Worm (Caenorhabditis elegans) whole organism, L1 larva: ENCODE data around the gene Y38A10A.7.

Source experiments
- C34B4.2 ChIP-seq: sonication (generic microtip); optimal IDR thresholded peaks from 2 replicates; lab custom pipeline; 2017; ENCODE audit warnings: mild to moderate bottlenecking, missing genetic modification characterization, missing compliant biosample characterization
- ama-1 ChIP-seq: fragments of 150-350 bp; optimal IDR thresholded peaks from 2 replicates; lab custom pipeline; 2014
- blmp-1 ChIP-seq: fragments of 150-350 bp; optimal IDR thresholded peaks from 2 replicates; lab custom pipeline; 2014; ENCODE audit warnings: missing biosample characterization, missing genetic modification characterization
- ceh-63 ChIP-seq: fragments of 200-800 bp; sonication (Bioruptor generic); optimal IDR thresholded peaks from 2 replicates; lab custom pipeline; 2018; ENCODE audit warnings: mild to moderate bottlenecking, missing genetic modification characterization, missing compliant biosample characterization
- ceh-82 ChIP-seq, 3 experiments: fragments of 150-350 bp in 1 of 3; sonication (generic microtip) in 2 of 3; optimal IDR thresholded peaks; 2 replicates each; lab custom pipeline; 2014 to 2017; ENCODE audit warnings: missing biosample characterization in 3 of 3, missing genetic modification characterization in 3 of 3
- ceh-88 ChIP-seq: fragments of 200-800 bp; sonication (Bioruptor generic); IDR thresholded peaks from 2 replicates; pipeline ENCODE4 v1.3.6; 2022; ENCODE audit warnings: missing genetic modification characterization, missing compliant biosample characterization
- ceh-90 ChIP-seq: sonication (generic microtip); optimal IDR thresholded peaks from 2 replicates; lab custom pipeline; 2016; ENCODE audit warnings: missing genetic modification characterization, missing compliant biosample characterization
- ces-1 ChIP-seq: fragments of 150-350 bp; optimal IDR thresholded peaks from 2 replicates; lab custom pipeline; 2014; ENCODE audit warnings: missing biosample characterization, missing genetic modification reagents, missing genetic modification characterization
- dpl-1 ChIP-seq, 3 experiments: fragments of 150-350 bp in 2 of 3; sonication (generic microtip) in 1 of 3; optimal IDR thresholded peaks; 2 replicates each; lab custom pipeline; 2014 to 2017; ENCODE audit warnings: missing biosample characterization in 3 of 3, missing genetic modification characterization in 3 of 3, missing genetic modification reagents in 3 of 3
- efl-1 ChIP-seq, 4 experiments: fragments of 150-350 bp; optimal IDR thresholded peaks in 3 of 4; peaks in 1 of 4; 1 replicate in 1 of 4; 2 replicates in 3 of 4; lab custom pipeline; 2014; ENCODE audit warnings: missing biosample characterization in 2 of 4, missing genetic modification characterization in 2 of 4, missing genetic modification reagents in 2 of 4
- ets-5 ChIP-seq: fragments of 200-800 bp; sonication (Bioruptor generic); IDR thresholded peaks from 2 replicates; pipeline ENCODE4 v1.3.6; 2022; ENCODE audit warnings: missing genetic modification characterization, missing compliant biosample characterization
- fkh-8 ChIP-seq: sonication (generic microtip); optimal IDR thresholded peaks from 2 replicates; lab custom pipeline; 2016; ENCODE audit warnings: mild to moderate bottlenecking, missing genetic modification characterization, missing compliant biosample characterization
- grh-1 ChIP-seq: fragments of 200-800 bp; sonication (Bioruptor generic); IDR thresholded peaks from 2 replicates; pipeline ENCODE4 v1.3.6; 2022; ENCODE audit warnings: missing genetic modification reagents, missing genetic modification characterization, missing compliant biosample characterization
- hlh-17 ChIP-seq: fragments of 200-800 bp; sonication (Bioruptor generic); optimal IDR thresholded peaks from 2 replicates; lab custom pipeline; 2018; ENCODE audit warnings: missing genetic modification characterization, mild to moderate bottlenecking, missing compliant biosample characterization, moderate library complexity, borderline replicate concordance
- hlh-4 ChIP-seq: sonication (generic microtip); optimal IDR thresholded peaks from 2 replicates; lab custom pipeline; 2016; ENCODE audit warnings: mild to moderate bottlenecking, missing genetic modification characterization, missing compliant biosample characterization
- isw-1 ChIP-seq: fragments of 200-800 bp; sonication (Bioruptor generic); IDR thresholded peaks from 2 replicates; pipeline ENCODE4 v1.3.6; 2022; ENCODE audit warnings: missing genetic modification characterization, missing compliant biosample characterization
- jun-1 ChIP-seq: fragments of 150-350 bp; optimal IDR thresholded peaks from 2 replicates; lab custom pipeline; 2014; ENCODE audit warnings: missing biosample characterization, missing genetic modification reagents, missing genetic modification characterization
- lin-13 ChIP-seq: fragments of 150-350 bp; optimal IDR thresholded peaks from 2 replicates; lab custom pipeline; 2014; ENCODE audit warnings: missing biosample characterization, missing genetic modification reagents, missing genetic modification characterization
- lin-14 ChIP-seq: fragments of 200-800 bp; sonication (Bioruptor generic); optimal IDR thresholded peaks from 2 replicates; lab custom pipeline; 2018; ENCODE audit warnings: mild to moderate bottlenecking, missing genetic modification characterization, moderate library complexity, missing compliant biosample characterization
- mdl-1 ChIP-seq, 2 experiments: fragments of 150-350 bp; optimal IDR thresholded peaks; 2 replicates each; lab custom pipeline; 2014 to 2017; ENCODE audit warnings: missing biosample characterization in 2 of 2, missing genetic modification characterization in 2 of 2, inconsistent platforms in 1 of 2
- nhr-11 ChIP-seq: fragments of 150-350 bp; optimal IDR thresholded peaks from 2 replicates; lab custom pipeline; 2014; ENCODE audit warnings: missing biosample characterization, missing genetic modification characterization
- nhr-19 ChIP-seq: fragments of 200-800 bp; sonication (Bioruptor generic); conservative IDR thresholded peaks from 2 replicates; pipeline ENCODE4 v1.3.6; 2022; ENCODE audit warnings: missing genetic modification characterization, missing compliant biosample characterization
- nhr-71 ChIP-seq: sonication (generic microtip); optimal IDR thresholded peaks from 2 replicates; lab custom pipeline; 2016; ENCODE audit warnings: mild to moderate bottlenecking, missing genetic modification characterization, moderate library complexity, missing compliant biosample characterization
- nhr-76 ChIP-seq: sonication (generic microtip); optimal IDR thresholded peaks from 2 replicates; lab custom pipeline; 2017; ENCODE audit warnings: missing biosample characterization, missing genetic modification characterization
- nhr-84 ChIP-seq: sonication (generic microtip); optimal IDR thresholded peaks from 2 replicates; lab custom pipeline; 2017; ENCODE audit warnings: missing biosample characterization, missing genetic modification characterization
- nhr-90 ChIP-seq: sonication (generic microtip); optimal IDR thresholded peaks from 2 replicates; lab custom pipeline; 2016; ENCODE audit warnings: mild to moderate bottlenecking, missing genetic modification characterization, missing compliant biosample characterization; ENCODE audit not compliant: poor library complexity
- pax-3 ChIP-seq: fragments of 200-800 bp; sonication (Bioruptor generic); optimal IDR thresholded peaks from 2 replicates; lab custom pipeline; 2018; ENCODE audit warnings: mild to moderate bottlenecking, missing genetic modification characterization, moderate library complexity, missing compliant biosample characterization
- snpc-4 ChIP-seq: fragments of 150-350 bp; optimal IDR thresholded peaks from 2 replicates; lab custom pipeline; 2014; ENCODE audit warnings: missing biosample characterization, missing genetic modification characterization
- sox-4 ChIP-seq: sonication (generic microtip); optimal IDR thresholded peaks from 2 replicates; lab custom pipeline; 2016; ENCODE audit warnings: missing genetic modification characterization, missing compliant biosample characterization
- swsn-7 ChIP-seq: sonication (generic microtip); optimal IDR thresholded peaks from 2 replicates; lab custom pipeline; 2016; ENCODE audit warnings: missing genetic modification characterization, missing compliant biosample characterization
- unc-30 ChIP-seq: sonication (generic microtip); optimal IDR thresholded peaks from 2 replicates; lab custom pipeline; 2017; ENCODE audit warnings: missing biosample characterization, missing genetic modification characterization
- unc-62 ChIP-seq: fragments of 150-350 bp; optimal IDR thresholded peaks from 2 replicates; lab custom pipeline; 2014; ENCODE audit warnings: missing biosample characterization, missing genetic modification reagents, missing genetic modification characterization
- unc-98 ChIP-seq: fragments of 200-800 bp; sonication (Bioruptor generic); IDR thresholded peaks from 2 replicates; pipeline ENCODE4 v1.3.6; 2022; ENCODE audit warnings: missing genetic modification characterization, missing compliant biosample characterization
- vab-15 ChIP-seq: sonication (generic microtip); optimal IDR thresholded peaks from 2 replicates; lab custom pipeline; 2017; ENCODE audit warnings: missing genotype, mild to moderate bottlenecking, missing genetic modification characterization, missing compliant biosample characterization
- xbp-1 ChIP-seq: sonication (generic microtip); optimal IDR thresholded peaks from 2 replicates; lab custom pipeline; 2016; ENCODE audit warnings: missing genetic modification characterization, missing compliant biosample characterization
- zip-4 ChIP-seq: fragments of 200-800 bp; sonication (Bioruptor generic); optimal IDR thresholded peaks from 2 replicates; lab custom pipeline; 2018; ENCODE audit warnings: mild to moderate bottlenecking, missing genetic modification characterization, moderate library complexity, missing compliant biosample characterization
- ztf-11 ChIP-seq, 2 experiments: sonication (generic microtip); optimal IDR thresholded peaks; 2 replicates each; lab custom pipeline; 2016 to 2017; ENCODE audit warnings: missing genetic modification characterization in 2 of 2, missing biosample characterization in 1 of 2, missing compliant biosample characterization in 1 of 2
- ztf-4 ChIP-seq: fragments of 150-350 bp; optimal IDR thresholded peaks from 2 replicates; lab custom pipeline; 2014; ENCODE audit warnings: missing biosample characterization, missing genetic modification characterization

Gene Y38A10A.7

ce11 chrV:6053188-6053687, 42.8 kb upstream of the Y38A10A.7 start, which contains the start of gene seip-1 (continued):
- peak; percentile 92 for TF ChIP-seq nhr-71 (tag; lab: Kevin White, UChicago)
- peak; percentile 19 for TF ChIP-seq ceh-90
- TF ChIP-seq hlh-4 (tag; lab: Kevin White, UChicago), result no peak
- peak; percentile 71 to 81 (median 72) for TF ChIP-seq dpl-1 (GFP tag; optimal IDR thresholded peaks at IDR 0.05; lab: Kevin White, UChicago)
- peak; percentile 64 for TF ChIP-seq nhr-90 (tag; lab: Kevin White, UChicago)
- TF ChIP-seq ceh-82 (tag; optimal IDR thresholded peaks at IDR 0.05; lab: Kevin White, UChicago), result peak; percentile 64 to 87 (median 66)
- peak; percentile 69 for TF ChIP-seq isw-1 (GFP tag; lab: Robert Waterston, UW)
- no peak for TF ChIP-seq unc-62
- TF ChIP-seq pax-3 (tag; lab: Kevin White, UChicago), result peak; percentile 25
- peak in 1 of 2 experiments; percentile 82 for TF ChIP-seq mdl-1 (tag; optimal IDR thresholded peaks at IDR 0.05; lab: Kevin White, UChicago)
- TF ChIP-seq, all 84 proteins: peak for 52

- TF ChIP-seq ceh-63 (GFP tag; lab: Kevin White, UChicago) (no peak), ztf-11 (tag; optimal IDR thresholded peaks at IDR 0.05; lab: Kevin White, UChicago) (no peak), nhr-84 (tag; lab: Kevin White, UChicago) (no peak), ceh-90 (no peak), sox-4 (tag; lab: Kevin White, UChicago) (no peak), nhr-11 (tag; lab: Kevin White, UChicago) (no peak), ceh-88 (GFP tag; lab: Robert Waterston, UW) (no peak), zip-4 (GFP tag; lab: Kevin White, UChicago) (no peak), ztf-4 (tag; lab: Kevin White, UChicago) (no peak), snpc-4 (tag; lab: Kevin White, UChicago) (no peak), lin-13 (GFP tag; lab: Kevin White, UChicago) (no peak), efl-1 (optimal IDR thresholded peaks at IDR 0.05; lab: Kevin White, UChicago) (no peak), efl-1 (GFP tag; optimal IDR thresholded peaks at IDR 0.05 in 1 of 2; lab: Kevin White, UChicago) (no peak)
These were observed 40.7 kb upstream of the Y38A10A.7 start, which contains the start of gene srd-20 for ce11 chrV:6055289-6055688. srd-20 (plus strand) TSS chrV:6055589.

- TF ChIP-seq swsn-7 (no peak), efl-1 (optimal IDR thresholded peaks at IDR 0.05; lab: Kevin White, UChicago) (no peak), efl-1 (GFP tag; optimal IDR thresholded peaks at IDR 0.05 in 1 of 2; lab: Kevin White, UChicago) (peak in 1 of 2 experiments; percentile 76)
These were observed 32.7 kb upstream of the Y38A10A.7 start, which contains the start of gene Y38A10A.2 for ce11 chrV:6063330-6063729. Y38A10A.2 (minus strand) TSS chrV:6063430.

- TF ChIP-seq ama-1 (no peak), sox-4 (tag; lab: Kevin White, UChicago) (peak; percentile 54), vab-15 (tag; lab: Kevin White, UChicago) (no peak), fkh-8 (tag; lab: Kevin White, UChicago) (peak; percentile 80), ceh-82 (tag; optimal IDR thresholded peaks at IDR 0.05; lab: Kevin White, UChicago) (no peak), unc-98 (GFP tag; lab: Robert Waterston, UW) (no peak), ces-1 (GFP tag; lab: Kevin White, UChicago) (no peak), xbp-1 (tag; lab: Kevin White, UChicago) (no peak), unc-62 (no peak), nhr-19 (GFP tag; lab: Robert Waterston, UW) (no peak), grh-1 (GFP tag; lab: Robert Waterston, UW) (no peak), unc-30 (tag; lab: Kevin White, UChicago) (no peak), ets-5 (GFP tag; lab: Robert Waterston, UW) (no peak), nhr-76 (tag; lab: Kevin White, UChicago) (no peak), blmp-1 (no peak), lin-14 (GFP tag; lab: Kevin White, UChicago) (no peak), jun-1 (tag; lab: Kevin White, UChicago) (no peak), hlh-17 (GFP tag; lab: Kevin White, UChicago) (no peak), nhr-11 (tag; lab: Kevin White, UChicago) (peak; percentile 21), C34B4.2 (tag; lab: Kevin White, UChicago) (no peak)
These were observed 28.9 kb upstream of the Y38A10A.7 start, which contains the start of gene srh-10 for ce11 chrV:6067112-6067511. srh-10 (minus strand) TSS chrV:6067140.
